Fruit fly (Drosophila melanogaster): ENCODE measurements around the gene shi.

dm6 chrX:15924805-15925204, 32.9 kb downstream of the shi start, which contains the start of gene Lcch3:
- no peak for TF ChIP-seq usp (GFP tag; optimal IDR thresholded peaks at IDR 0.05)
- no peak for TF ChIP-seq psq (optimal IDR thresholded peaks at IDR 0.05)
- no peak for TF ChIP-seq EcR (GFP tag; optimal IDR thresholded peaks at IDR 0.05)
- TF ChIP-seq CG8478 (optimal IDR thresholded peaks at IDR 0.05), result no peak
- no peak for TF ChIP-seq pan (optimal IDR thresholded peaks at IDR 0.05)
